Fruit fly (Drosophila melanogaster): ENCODE data around the gene Pex5.

- TF ChIP-seq jim (GFP tag; optimal IDR thresholded peaks at IDR 0.05) (no peak), CrebA (GFP tag; optimal IDR thresholded peaks at IDR 0.05; ENCODE audit: borderline replicate concordance) (no peak)
Measured at dm6 chrX:1880139-1880556, 11.3 kb upstream of the Pex5 start, which contains the start of gene Coa8.
